Worm (Caenorhabditis elegans) whole organism, midembryonic: ENCODE measurements around the gene srx-110.

Experiments used
- cog-1 ChIP-seq: sonication (generic microtip); optimal IDR thresholded peaks from 2 replicates; lab custom pipeline; 2016; ENCODE audit warnings: missing genetic modification characterization, missing compliant biosample characterization
- flt-1 ChIP-seq: fragments of 200-800 bp; sonication (Bioruptor generic); IDR thresholded peaks from 2 replicates; pipeline ENCODE4 v1.3.6; 2022; ENCODE audit warnings: missing genetic modification characterization, missing compliant biosample characterization
- med-1 ChIP-seq: sonication (generic microtip); optimal IDR thresholded peaks from 2 replicates; lab custom pipeline; 2017; ENCODE audit warnings: missing genetic modification characterization, mild to moderate bottlenecking, missing compliant biosample characterization, antibody characterized with exemption, missing genetic modification reagents; ENCODE audit not compliant: insufficient read depth
- ref-1 ChIP-seq: fragments of 200-800 bp; sonication (Bioruptor generic); conservative IDR thresholded peaks from 2 replicates; pipeline ENCODE4 v1.3.6; 2022; ENCODE audit warnings: missing genetic modification reagents, missing genetic modification characterization, missing compliant biosample characterization
- tab-1 ChIP-seq: fragments of 200-800 bp; sonication (Bioruptor generic); IDR thresholded peaks from 2 replicates; pipeline ENCODE4 v1.3.6; 2022; ENCODE audit warnings: missing genetic modification characterization, missing compliant biosample characterization

DNA sequence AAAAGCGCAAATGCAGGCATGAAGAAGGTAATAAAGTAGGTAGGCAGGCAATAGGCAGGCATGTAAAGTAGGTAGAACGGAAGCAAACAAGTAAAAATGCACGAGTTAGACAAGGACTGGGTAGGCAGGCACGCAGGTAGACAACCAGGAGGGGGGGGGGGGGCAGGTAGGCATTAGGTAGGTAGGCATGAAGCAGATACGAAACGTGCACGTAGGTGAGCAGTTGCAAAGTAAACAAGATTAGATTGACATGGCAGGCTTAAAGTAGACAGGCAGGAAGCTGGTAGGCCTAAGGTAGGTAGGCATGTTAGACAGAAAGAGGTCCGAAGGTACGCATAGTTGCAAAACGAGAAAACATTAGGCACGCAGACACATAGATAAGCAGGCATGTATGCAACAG lies 30.4 kb upstream of the srx-110 start:
- TF ChIP-seq med-1 (GFP tag; lab: Kevin White, UChicago) (no peak), cog-1 (tag; lab: Kevin White, UChicago) (no peak), ref-1 (no peak), tab-1 (GFP tag; lab: Robert Waterston, UW) (no peak), flt-1 (GFP tag; lab: Robert Waterston, UW) (no peak)
